Fruit fly (Drosophila melanogaster) whole organism, prepupa: ENCODE measurements around the gene Rgl.

ENCODE experiments used
- Blimp-1 ChIP-seq: fragments of 200-800 bp; sonication (Bioruptor generic); optimal IDR thresholded peaks from 3 replicates; lab custom pipeline; 2017; ENCODE audit warnings: missing biosample characterization, missing genetic modification characterization, mild to moderate bottlenecking, moderate library complexity, missing genetic modification reagents
- CG1621 ChIP-seq: fragments of 200-800 bp; sonication (Bioruptor generic); optimal IDR thresholded peaks from 3 replicates; lab custom pipeline; 2018; ENCODE audit warnings: missing biosample characterization, mild to moderate bottlenecking, missing genetic modification characterization
- CG6808 ChIP-seq: fragments of 200-800 bp; sonication (Bioruptor generic); optimal IDR thresholded peaks from 3 replicates; lab custom pipeline; 2017; ENCODE audit warnings: missing biosample characterization, missing genetic modification characterization, mild to moderate bottlenecking, moderate library complexity, missing genetic modification reagents
- CG6854 ChIP-seq: fragments of 200-800 bp; sonication (Bioruptor generic); optimal IDR thresholded peaks from 2 replicates; lab custom pipeline; 2017; ENCODE audit warnings: missing biosample characterization, mild to moderate bottlenecking, missing genetic modification characterization
- Eip78C ChIP-seq: fragments of 200-800 bp; sonication (Bioruptor generic); peaks from one replicate; lab custom pipeline; 2016; ENCODE audit warnings: missing biosample characterization, missing genetic modification characterization
- Ets96B ChIP-seq: fragments of 200-800 bp; optimal IDR thresholded peaks from 2 replicates; lab custom pipeline; 2019; ENCODE audit warnings: missing biosample characterization, mild to moderate bottlenecking, missing genetic modification characterization, moderate library complexity
- Sox15 ChIP-seq: fragments of 200-800 bp; sonication (Bioruptor generic); optimal IDR thresholded peaks from 3 replicates; lab custom pipeline; 2016; ENCODE audit warnings: missing biosample characterization, missing genetic modification characterization
- esn ChIP-seq: fragments of 200-800 bp; sonication (Bioruptor generic); optimal IDR thresholded peaks from 2 replicates; lab custom pipeline; 2016; ENCODE audit warnings: missing biosample characterization, mild to moderate bottlenecking, missing genetic modification characterization, moderate library complexity

- TF ChIP-seq esn (GFP tag; lab: Kevin White, UChicago) (no peak), Blimp-1 (GFP tag; lab: Kevin White, UChicago) (no peak), CG1621 (no peak), Eip78C (no peak), CG6808 (no peak), Sox15 (GFP tag; lab: Kevin White, UChicago) (no peak), CG6854 (GFP tag; lab: Kevin White, UChicago) (no peak), Ets96B (tag; lab: Kevin White, UChicago) (no peak)
These were observed 38.0 kb downstream of the Rgl start for dm6 chr3L:13887092-13887491.
